Fruit fly (Drosophila melanogaster): ENCODE measurements around the gene CG4281.

The CG4281 gene

dm6 chrX:2012837-2013236 lies 52.1 kb downstream of the CG4281 start (continued):
- TF ChIP-seq Sox102F (GFP tag; optimal IDR thresholded peaks at IDR 0.05) (peak; percentile 46), Hr4 (GFP tag; optimal IDR thresholded peaks at IDR 0.05) (no peak), CG11762 (GFP tag; optimal IDR thresholded peaks at IDR 0.05; ENCODE audit: insufficient read depth) (no peak), Ets96B (tag; optimal IDR thresholded peaks at IDR 0.05) (no peak), pdm3 (GFP tag; optimal IDR thresholded peaks at IDR 0.05) (no peak), CG3919 (GFP tag; optimal IDR thresholded peaks at IDR 0.05) (peak; percentile 60), fkh (GFP tag; optimal IDR thresholded peaks at IDR 0.05) (no peak), CG10669 (GFP tag; optimal IDR thresholded peaks at IDR 0.05) (no peak), fd85E (GFP tag; optimal IDR thresholded peaks at IDR 0.05) (peak; percentile 34), net (GFP tag; optimal IDR thresholded peaks at IDR 0.05) (peak; percentile 46), CG6792 (GFP tag; optimal IDR thresholded peaks at IDR 0.05) (peak; percentile 51)
